Worm (Caenorhabditis elegans) whole organism, young adult: Measurements from ENCODE around the gene ssr-2.
A peak's percentile ranks its signal among the peaks of the same experiment; 100 is the strongest.

Source experiments
- B0336.3 ChIP-seq: fragments of 200-800 bp; sonication (Bioruptor generic); IDR thresholded peaks from 2 replicates; pipeline ENCODE4 v1.3.6; 2022; ENCODE audit warnings: missing genetic modification characterization, missing compliant biosample characterization
- F10E7.11 ChIP-seq: sonication (generic microtip); optimal IDR thresholded peaks from 2 replicates; lab custom pipeline; 2017; ENCODE audit warnings: mild to moderate bottlenecking, missing genetic modification characterization, moderate library complexity, missing compliant biosample characterization
- F22D6.2 ChIP-seq: sonication (generic microtip); optimal IDR thresholded peaks from 2 replicates; lab custom pipeline; 2016; ENCODE audit warnings: mild to moderate bottlenecking, missing genetic modification characterization, missing compliant biosample characterization
- F37B4.10 ChIP-seq: fragments of 200-800 bp; sonication (Bioruptor generic); IDR thresholded peaks from 2 replicates; pipeline ENCODE4 v1.3.6; 2022; ENCODE audit warnings: missing genetic modification characterization, missing compliant biosample characterization
- Y53F4B.3 ChIP-seq: fragments of 200-800 bp; sonication (Bioruptor generic); IDR thresholded peaks from 2 replicates; pipeline ENCODE4 v1.3.6; 2022; ENCODE audit warnings: missing genetic modification reagents, missing genetic modification characterization, missing compliant biosample characterization
- Y53G8AR.9 ChIP-seq: fragments of 200-800 bp; sonication (Bioruptor generic); conservative IDR thresholded peaks from 2 replicates; pipeline ENCODE4 v1.3.6; 2022; ENCODE audit warnings: missing genetic modification reagents, missing genetic modification characterization, missing compliant biosample characterization
- Y79H2A.3 ChIP-seq: fragments of 200-800 bp; sonication (Bioruptor generic); conservative IDR thresholded peaks from 2 replicates; pipeline ENCODE4 v1.3.6; 2022; ENCODE audit warnings: missing genetic modification reagents, missing genetic modification characterization, missing compliant biosample characterization
- ama-1 ChIP-seq, 3 experiments: fragments of 150-350 bp in 1 of 3; sonication (generic microtip) in 2 of 3; optimal IDR thresholded peaks; 2 replicates each; lab custom pipeline; 2014 to 2018; ENCODE audit warnings: missing biosample characterization in 2 of 3, missing genetic modification characterization in 2 of 3, missing genetic modification reagents in 2 of 3
- attf-3 ChIP-seq: fragments of 200-800 bp; sonication (Bioruptor generic); conservative IDR thresholded peaks from 2 replicates; pipeline ENCODE4 v1.3.6; 2022; ENCODE audit warnings: missing genetic modification reagents, missing genetic modification characterization, missing compliant biosample characterization
- bed-1 ChIP-seq: fragments of 200-800 bp; sonication (Bioruptor generic); IDR thresholded peaks from 2 replicates; pipeline ENCODE4 v1.3.6; 2022; ENCODE audit warnings: missing genetic modification reagents, missing genetic modification characterization, missing compliant biosample characterization
- cebp-1 ChIP-seq, 2 experiments: fragments of 200-800 bp in 1 of 2; sonication (Bioruptor generic) in 1 of 2; sonication (generic microtip) in 1 of 2; IDR thresholded peaks in 1 of 2; optimal IDR thresholded peaks in 1 of 2; 2 replicates each; pipeline versions ENCODE4 v1.3.6 to Lab custom; 2017 to 2022; ENCODE audit warnings: missing compliant biosample characterization in 2 of 2, missing genetic modification characterization in 2 of 2, mild to moderate bottlenecking in 1 of 2, missing genetic modification reagents in 1 of 2, moderate library complexity in 1 of 2
- cebp-2 ChIP-seq: fragments of 200-800 bp; sonication (Bioruptor generic); IDR thresholded peaks from 2 replicates; pipeline ENCODE4 v1.3.6; 2022; ENCODE audit warnings: missing genetic modification characterization, missing compliant biosample characterization
- ceh-27 ChIP-seq: fragments of 200-800 bp; sonication (Bioruptor generic); optimal IDR thresholded peaks from 2 replicates; lab custom pipeline; 2018; ENCODE audit warnings: mild to moderate bottlenecking, missing genetic modification characterization, moderate library complexity, missing compliant biosample characterization
- ceh-79 ChIP-seq: sonication (generic microtip); optimal IDR thresholded peaks from 2 replicates; lab custom pipeline; 2017; ENCODE audit warnings: mild to moderate bottlenecking, missing genetic modification characterization, missing compliant biosample characterization
- dox-1 ChIP-seq: fragments of 200-800 bp; sonication (Bioruptor generic); IDR thresholded peaks from 2 replicates; pipeline ENCODE4 v1.3.6; 2022; ENCODE audit warnings: missing genetic modification reagents, missing genetic modification characterization, missing compliant biosample characterization
- dpl-1 ChIP-seq: fragments of 150-350 bp; optimal IDR thresholded peaks from 2 replicates; lab custom pipeline; 2014; ENCODE audit warnings: missing biosample characterization, missing genetic modification reagents, missing genetic modification characterization
- efl-1 ChIP-seq: fragments of 150-350 bp; optimal IDR thresholded peaks from 2 replicates; lab custom pipeline; 2014; ENCODE audit warnings: missing biosample characterization, missing genetic modification reagents, missing genetic modification characterization
- fkh-3 ChIP-seq: sonication (generic microtip); optimal IDR thresholded peaks from 2 replicates; lab custom pipeline; 2016; ENCODE audit warnings: mild to moderate bottlenecking, missing genetic modification characterization, missing compliant biosample characterization
- hrde-1 ChIP-seq: sonication (generic microtip); optimal IDR thresholded peaks from 2 replicates; lab custom pipeline; 2016; ENCODE audit warnings: missing genetic modification characterization, mild to moderate bottlenecking, missing compliant biosample characterization, moderate library complexity, missing genotype, missing genetic modification reagents, borderline replicate concordance
- let-607 ChIP-seq, 2 experiments: fragments of 200-800 bp in 1 of 2; sonication (Bioruptor generic) in 1 of 2; sonication (generic microtip) in 1 of 2; optimal IDR thresholded peaks; 2 replicates each; lab custom pipeline; 2016 to 2018; ENCODE audit warnings: mild to moderate bottlenecking in 2 of 2, missing compliant biosample characterization in 2 of 2, missing genetic modification characterization in 2 of 2, moderate library complexity in 2 of 2, missing genotype in 1 of 2
- lin-26 ChIP-seq: fragments of 200-800 bp; sonication (Bioruptor generic); IDR thresholded peaks from 2 replicates; pipeline ENCODE4 v1.3.6; 2022; ENCODE audit warnings: missing genetic modification reagents, missing genetic modification characterization, missing compliant biosample characterization
- madf-6 ChIP-seq: fragments of 200-800 bp; sonication (Bioruptor generic); IDR thresholded peaks from 2 replicates; pipeline ENCODE4 v1.3.6; 2022; ENCODE audit warnings: missing genetic modification reagents, missing genetic modification characterization, missing compliant biosample characterization
- madf-8 ChIP-seq: fragments of 200-800 bp; sonication (Bioruptor generic); conservative IDR thresholded peaks from 2 replicates; pipeline ENCODE4 v1.3.6; 2022; ENCODE audit warnings: missing genetic modification reagents, missing genetic modification characterization, missing compliant biosample characterization
- mxl-1 ChIP-seq: sonication (generic microtip); optimal IDR thresholded peaks from 2 replicates; lab custom pipeline; 2016; ENCODE audit warnings: missing genetic modification characterization, missing compliant biosample characterization
- nhr-120 ChIP-seq: fragments of 200-800 bp; sonication (Bioruptor generic); IDR thresholded peaks from 2 replicates; pipeline ENCODE4 v1.3.6; 2022; ENCODE audit warnings: missing genetic modification characterization, missing compliant biosample characterization
- nhr-179 ChIP-seq: sonication (generic microtip); optimal IDR thresholded peaks from 2 replicates; lab custom pipeline; 2016; ENCODE audit warnings: mild to moderate bottlenecking, missing genetic modification characterization, missing compliant biosample characterization
- pha-4 ChIP-seq: fragments of 150-350 bp; sonication (generic microtip); optimal IDR thresholded peaks from 2 replicates; lab custom pipeline; 2014; ENCODE audit warnings: missing biosample characterization, missing genetic modification reagents, missing genetic modification characterization
- sdz-38 ChIP-seq: sonication (generic microtip); optimal IDR thresholded peaks from 2 replicates; lab custom pipeline; 2016; ENCODE audit warnings: missing genotype, missing genetic modification characterization, missing compliant biosample characterization
- snpc-4 ChIP-seq, 5 experiments: fragments of 150-350 bp in 1 of 5; sonication (generic microtip) in 4 of 5; optimal IDR thresholded peaks; 2 replicates each; lab custom pipeline; 2014 to 2018; ENCODE audit warnings: missing genetic modification characterization in 5 of 5, missing biosample characterization in 3 of 5, antibody characterized with exemption in 2 of 5, mild to moderate bottlenecking in 2 of 5, missing compliant biosample characterization in 2 of 5, missing genotype in 2 of 5, moderate library complexity in 2 of 5, missing genetic modification reagents in 1 of 5
- unc-130 ChIP-seq: sonication (generic microtip); optimal IDR thresholded peaks from 2 replicates; lab custom pipeline; 2016; ENCODE audit warnings: missing genetic modification reagents, missing genetic modification characterization, missing compliant biosample characterization
- zfh-2 ChIP-seq: fragments of 200-800 bp; sonication (Bioruptor generic); conservative IDR thresholded peaks from 2 replicates; pipeline ENCODE4 v1.3.6; 2022; ENCODE audit warnings: missing genetic modification reagents, missing genetic modification characterization, missing compliant biosample characterization
- ztf-22 ChIP-seq: fragments of 200-800 bp; sonication (Bioruptor generic); optimal IDR thresholded peaks from 2 replicates; lab custom pipeline; 2018; ENCODE audit warnings: mild to moderate bottlenecking, missing genetic modification characterization, moderate library complexity, missing compliant biosample characterization
- ztf-3 ChIP-seq: fragments of 200-800 bp; sonication (Bioruptor generic); optimal IDR thresholded peaks from 2 replicates; lab custom pipeline; 2018; ENCODE audit warnings: mild to moderate bottlenecking, missing genetic modification characterization, missing compliant biosample characterization

The ssr-2 gene

ce11 chrX:2795054-2795453 is 32.5 kb downstream of the ssr-2 start:
- no peak for TF ChIP-seq let-607 (tag; optimal IDR thresholded peaks at IDR 0.05; lab: Kevin White, UChicago)
- TF ChIP-seq ztf-22 (GFP tag; lab: Kevin White, UChicago) = no peak
- no peak for TF ChIP-seq ceh-27 (GFP tag; lab: Kevin White, UChicago)
- TF ChIP-seq cebp-2 (GFP tag; lab: Robert Waterston, UW) = no peak
- no peak for TF ChIP-seq madf-8 (GFP tag; lab: Robert Waterston, UW)

ce11 chrX:2794324-2794723 is 33.2 kb downstream of the ssr-2 start:
- TF ChIP-seq hrde-1 (tag; lab: Kevin White, UChicago) (no peak), F10E7.11 (no peak)
- TF ChIP-seq, all 124 proteins: peak for 0

ce11 chrX:2793527-2793926 is 34.0 kb downstream of the ssr-2 start:
- TF ChIP-seq F22D6.2 (tag; lab: Kevin White, UChicago) (no peak), ceh-79 (no peak), fkh-3 (tag; lab: Kevin White, UChicago) (no peak), efl-1 (peak; percentile 18), madf-6 (GFP tag; lab: Robert Waterston, UW) (peak; percentile 17; the same call in 1 of the 2 replicates), zfh-2 (GFP tag; lab: Robert Waterston, UW) (0 out of 2 replicates have a peak, but pooled peaks have one; percentile 37), dox-1 (0 out of 2 replicates have a peak, but pooled peaks have one; percentile 16), cebp-1 (GFP tag; IDR thresholded peaks at IDR 0.05; lab: Robert Waterston, UW) (no peak), cebp-1 (tag; optimal IDR thresholded peaks at IDR 0.05; lab: Kevin White, UChicago) (no peak), hrde-1 (tag; lab: Kevin White, UChicago) (no peak), dpl-1 (GFP tag; lab: Kevin White, UChicago) (no peak), F10E7.11 (no peak), unc-130 (GFP tag; lab: Kevin White, UChicago) (no peak), ama-1 (optimal IDR thresholded peaks at IDR 0.05; lab: Kevin White, UChicago) (no peak), ama-1 (GFP tag; optimal IDR thresholded peaks at IDR 0.05; lab: Kevin White, UChicago) (no peak), lin-26 (GFP tag; lab: Robert Waterston, UW) (no peak), B0336.3 (GFP tag; lab: Robert Waterston, UW) (no peak), Y53F4B.3 (GFP tag; lab: Robert Waterston, UW) (no peak), F37B4.10 (GFP tag; lab: Robert Waterston, UW) (0 out of 2 replicates have a peak, but pooled peaks have one; percentile 69)

ce11 chrX:2777973-2778372 is 49.6 kb downstream of the ssr-2 start:
- TF ChIP-seq attf-3 = no peak
- TF ChIP-seq pha-4 (tag; lab: Kevin White, UChicago) = no peak
- TF ChIP-seq mxl-1 (tag; lab: Kevin White, UChicago) = no peak
- no peak for TF ChIP-seq Y53G8AR.9 (GFP tag; lab: Robert Waterston, UW)
- no peak for TF ChIP-seq nhr-120 (GFP tag; lab: Robert Waterston, UW)
- TF ChIP-seq nhr-179 = no peak
- no peak for TF ChIP-seq snpc-4 (GFP tag; optimal IDR thresholded peaks at IDR 0.05; lab: Kevin White, UChicago)
- TF ChIP-seq snpc-4 (tag; optimal IDR thresholded peaks at IDR 0.05; lab: Kevin White, UChicago) = no peak
- TF ChIP-seq ztf-3 (GFP tag; lab: Kevin White, UChicago) = no peak
- TF ChIP-seq unc-130 (GFP tag; lab: Kevin White, UChicago) = no peak
- TF ChIP-seq bed-1 (GFP tag; lab: Robert Waterston, UW) = no peak
- TF ChIP-seq sdz-38 (tag; lab: Kevin White, UChicago) = no peak
- no peak for TF ChIP-seq Y79H2A.3 (GFP tag; lab: Robert Waterston, UW)
